Worm (Caenorhabditis elegans) whole organism, L3 larva: ENCODE data around the gene Y54G2A.37.

Experiments used
- R02D3.7 ChIP-seq: fragments of 150-350 bp; optimal IDR thresholded peaks from 2 replicates; lab custom pipeline; 2014; ENCODE audit warnings: missing biosample characterization, missing genetic modification characterization
- elt-1 ChIP-seq: fragments of 150-350 bp; optimal IDR thresholded peaks from 2 replicates; lab custom pipeline; 2014; ENCODE audit warnings: missing biosample characterization, missing genetic modification characterization
- fkh-10 ChIP-seq: sonication (generic microtip); optimal IDR thresholded peaks from 2 replicates; lab custom pipeline; 2017; ENCODE audit warnings: missing biosample characterization, missing genetic modification reagents, missing genetic modification characterization
- fkh-2 ChIP-seq: fragments of 150-350 bp; optimal IDR thresholded peaks from 2 replicates; lab custom pipeline; 2014; ENCODE audit warnings: missing biosample characterization, missing genetic modification reagents, missing genetic modification characterization
- jun-1 ChIP-seq: fragments of 150-350 bp; optimal IDR thresholded peaks from 2 replicates; lab custom pipeline; 2014; ENCODE audit warnings: missing biosample characterization, missing genetic modification reagents, missing genetic modification characterization
- nhr-28 ChIP-seq: fragments of 150-350 bp; optimal IDR thresholded peaks from 2 replicates; lab custom pipeline; 2014; ENCODE audit warnings: missing biosample characterization, missing genetic modification characterization
- nhr-77 ChIP-seq: fragments of 150-350 bp; optimal IDR thresholded peaks from 2 replicates; lab custom pipeline; 2014; ENCODE audit warnings: missing biosample characterization, missing genetic modification characterization
- pha-4 ChIP-seq: fragments of 150-350 bp; optimal IDR thresholded peaks from 2 replicates; lab custom pipeline; 2014; ENCODE audit warnings: missing biosample characterization, missing genetic modification reagents, missing genetic modification characterization
- unc-62 ChIP-seq: fragments of 150-350 bp; sonication (generic microtip); optimal IDR thresholded peaks from 4 replicates; lab custom pipeline; 2014; ENCODE audit warnings: missing biosample characterization, missing genetic modification reagents, missing genetic modification characterization
- ztf-11 ChIP-seq: fragments of 150-350 bp; optimal IDR thresholded peaks from 2 replicates; lab custom pipeline; 2014; ENCODE audit warnings: missing biosample characterization, missing genetic modification characterization

ce11 chrIV:2802193-2802592, 18.3 kb upstream of the Y54G2A.37 start:
- no peak for TF ChIP-seq ztf-11
- peak; percentile 12 for TF ChIP-seq pha-4 (tag; lab: Kevin White, UChicago)
- TF ChIP-seq R02D3.7, result no peak
- no peak for TF ChIP-seq nhr-28 (tag; lab: Kevin White, UChicago)
- TF ChIP-seq elt-1 (tag; lab: Kevin White, UChicago), result no peak
- TF ChIP-seq fkh-2 (tag; lab: Kevin White, UChicago), result no peak
- TF ChIP-seq nhr-77 (tag; lab: Kevin White, UChicago), result no peak
- no peak for TF ChIP-seq unc-62 (GFP tag; lab: Kevin White, UChicago)
- TF ChIP-seq jun-1 (tag; lab: Kevin White, UChicago), result no peak
- no peak for TF ChIP-seq fkh-10
